Fruit fly (Drosophila melanogaster): Measurements from ENCODE around the gene toc.

- TF ChIP-seq CG8478 (optimal IDR thresholded peaks at IDR 0.05) = no peak
- TF ChIP-seq CTCF (optimal IDR thresholded peaks at IDR 0.05) = peak; percentile 63 to 65
Measured at dm6 chr2L:3179654-3180053, 35.1 kb upstream of the toc start.

Data from S2 (cell line).